Fruit fly (Drosophila melanogaster) whole organism, wandering third instar larva: ENCODE results near the gene CG8135.

Source experiments
- Abd-B ChIP-seq: fragments of >200 bp; optimal IDR thresholded peaks from 2 replicates; lab custom pipeline; 2017; ENCODE audit warnings: missing biosample characterization, missing genetic modification characterization
- CG32264 ChIP-seq: fragments of 200-800 bp; sonication (Bioruptor generic); optimal IDR thresholded peaks from 2 replicates; lab custom pipeline; 2016; ENCODE audit warnings: missing biosample characterization, missing genetic modification characterization
- CG9705 ChIP-seq: fragments of 200-800 bp; sonication (Bioruptor generic); optimal IDR thresholded peaks from 2 replicates; lab custom pipeline; 2018; ENCODE audit warnings: missing biosample characterization, mild to moderate bottlenecking, missing genetic modification characterization
- CrebA ChIP-seq: fragments of 200-800 bp; sonication (Bioruptor generic); optimal IDR thresholded peaks from 2 replicates; lab custom pipeline; 2016; ENCODE audit warnings: missing biosample characterization, mild to moderate bottlenecking, missing genetic modification characterization, borderline replicate concordance
- Dfd ChIP-seq: fragments of >200 bp; optimal IDR thresholded peaks from 2 replicates; lab custom pipeline; 2017; ENCODE audit warnings: missing biosample characterization, missing genetic modification characterization
- Dif ChIP-seq: fragments of 200-275, 200-300 bp; sonication (Bioruptor generic); optimal IDR thresholded peaks from 2 replicates; lab custom pipeline; 2018; ENCODE audit warnings: missing biosample characterization, missing genetic modification characterization; ENCODE audit not compliant: partially characterized antibody
- HLH106 ChIP-seq: fragments of 200-800 bp; optimal IDR thresholded peaks from 3 replicates; lab custom pipeline; 2019; ENCODE audit warnings: missing biosample characterization, mild to moderate bottlenecking, missing genetic modification characterization, moderate library complexity
- Hnf4 ChIP-seq: fragments of 200-800 bp; sonication (Bioruptor generic); optimal IDR thresholded peaks from 2 replicates; lab custom pipeline; 2016; ENCODE audit warnings: missing biosample characterization, mild to moderate bottlenecking, missing genetic modification characterization
- Hr78 ChIP-seq: fragments of >200 bp; optimal IDR thresholded peaks from 2 replicates; lab custom pipeline; 2017; ENCODE audit warnings: missing biosample characterization, missing genetic modification characterization
- Hr83 ChIP-seq: fragments of 200-300 bp; sonication (Bioruptor generic); optimal IDR thresholded peaks from 2 replicates; lab custom pipeline; 2016; ENCODE audit warnings: missing biosample characterization, mild to moderate bottlenecking, missing genetic modification characterization, moderate library complexity; ENCODE audit not compliant: poor library complexity, severe bottlenecking
- Jra ChIP-seq: sonication (Bioruptor generic); optimal IDR thresholded peaks from 2 replicates; lab custom pipeline; 2016; ENCODE audit warnings: missing biosample characterization, missing genetic modification characterization
- Mio ChIP-seq: sonication (Bioruptor generic); optimal IDR thresholded peaks from 2 replicates; lab custom pipeline; 2016; ENCODE audit warnings: missing biosample characterization, missing genetic modification characterization
- Myc ChIP-seq: fragments of >200 bp; optimal IDR thresholded peaks from 2 replicates; lab custom pipeline; 2017
- N ChIP-seq: fragments of >200 bp; optimal IDR thresholded peaks from 2 replicates; lab custom pipeline; 2018; ENCODE audit warnings: missing biosample characterization, missing external identifiers, missing genetic modification characterization
- OdsH ChIP-seq: fragments of 200-800 bp; sonication (Bioruptor generic); optimal IDR thresholded peaks from 2 replicates; lab custom pipeline; 2016; ENCODE audit warnings: missing biosample characterization, mild to moderate bottlenecking, missing genetic modification characterization
- Rel ChIP-seq, 2 experiments: fragments of 200-800 bp; sonication (Bioruptor generic) in 1 of 2; optimal IDR thresholded peaks; 2 replicates in 1 of 2; 3 replicates in 1 of 2; lab custom pipeline; 2016 to 2019; ENCODE audit warnings: mild to moderate bottlenecking in 2 of 2, missing biosample characterization in 2 of 2, missing genetic modification characterization in 2 of 2, moderate library complexity in 1 of 2
- Vsx2 ChIP-seq: fragments of 200-300, 225-300 bp; sonication (Bioruptor generic); optimal IDR thresholded peaks from 2 replicates; lab custom pipeline; 2018; ENCODE audit warnings: missing biosample characterization, missing genetic modification characterization; ENCODE audit not compliant: partially characterized antibody
- br ChIP-seq: fragments of 200-800 bp; sonication (Bioruptor generic); optimal IDR thresholded peaks from 2 replicates; lab custom pipeline; 2016; ENCODE audit warnings: missing biosample characterization, missing genetic modification characterization
- brk ChIP-seq: fragments of 200-800 bp; sonication (Bioruptor generic); optimal IDR thresholded peaks from 2 replicates; lab custom pipeline; 2016; ENCODE audit warnings: missing biosample characterization, mild to moderate bottlenecking, missing genetic modification characterization
- dl ChIP-seq, 2 experiments: fragments of 175-275, 200-275 bp in 1 of 2; fragments of 200-275 bp in 1 of 2; sonication (Bioruptor generic); optimal IDR thresholded peaks; lab custom pipeline; 2018; ENCODE audit warnings: mild to moderate bottlenecking in 2 of 2, missing biosample characterization in 2 of 2, missing genetic modification characterization in 2 of 2, moderate library complexity in 2 of 2; ENCODE audit not compliant: partially characterized antibody in 2 of 2, insufficient read depth in 1 of 2
- dmrt93B ChIP-seq: fragments of 200-800 bp; sonication (Bioruptor generic); optimal IDR thresholded peaks from 2 replicates; lab custom pipeline; 2018; ENCODE audit warnings: missing biosample characterization, mild to moderate bottlenecking, missing genetic modification characterization
- dsf ChIP-seq: sonication (Bioruptor generic); optimal IDR thresholded peaks from 2 replicates; lab custom pipeline; 2016; ENCODE audit warnings: missing biosample characterization, missing genetic modification characterization, borderline replicate concordance
- ey ChIP-seq: fragments of 200-800 bp; sonication (Bioruptor generic); optimal IDR thresholded peaks from 2 replicates; lab custom pipeline; 2016; ENCODE audit warnings: missing biosample characterization, missing genetic modification characterization
- foxo ChIP-seq, 2 experiments: fragments of 200-800 bp; sonication (Bioruptor generic); optimal IDR thresholded peaks; 2 replicates in 1 of 2; 3 replicates in 1 of 2; lab custom pipeline; 2016 to 2017; ENCODE audit warnings: missing biosample characterization in 2 of 2, missing genetic modification characterization in 2 of 2
- fru ChIP-seq: fragments of 200-800 bp; sonication (Bioruptor generic); optimal IDR thresholded peaks from 3 replicates; lab custom pipeline; 2016; ENCODE audit warnings: missing biosample characterization, mild to moderate bottlenecking, missing genetic modification characterization
- h ChIP-seq: fragments of 200-800 bp; sonication (Bioruptor generic); optimal IDR thresholded peaks from 3 replicates; lab custom pipeline; 2016; ENCODE audit warnings: missing biosample characterization, mild to moderate bottlenecking, missing genetic modification characterization
- jim ChIP-seq: fragments of 175-275, 200-325 bp; sonication (Bioruptor generic); optimal IDR thresholded peaks from 2 replicates; lab custom pipeline; 2016; ENCODE audit warnings: missing biosample characterization, mild to moderate bottlenecking, missing genetic modification characterization
- lola ChIP-seq: fragments of >200 bp; optimal IDR thresholded peaks from 2 replicates; lab custom pipeline; 2017; ENCODE audit warnings: missing biosample characterization, missing genetic modification characterization
- pan ChIP-seq: fragments of >200 bp; optimal IDR thresholded peaks from 2 replicates; lab custom pipeline; 2017
- psq ChIP-seq: fragments of 200-800 bp; sonication (Bioruptor generic); optimal IDR thresholded peaks from 3 replicates; lab custom pipeline; 2017; ENCODE audit warnings: missing biosample characterization, mild to moderate bottlenecking, missing genetic modification characterization, moderate library complexity
- rgr ChIP-seq: fragments of 200-800 bp; sonication (Bioruptor generic); optimal IDR thresholded peaks from 3 replicates; lab custom pipeline; 2016; ENCODE audit warnings: missing biosample characterization, mild to moderate bottlenecking, missing genetic modification characterization
- sage ChIP-seq: fragments of 200-800 bp; sonication (Bioruptor generic); optimal IDR thresholded peaks from 2 replicates; lab custom pipeline; 2016; ENCODE audit warnings: missing biosample characterization, mild to moderate bottlenecking, missing genetic modification characterization
- sv ChIP-seq: fragments of 200-800 bp; sonication (Bioruptor generic); optimal IDR thresholded peaks from 3 replicates; lab custom pipeline; 2016; ENCODE audit warnings: missing biosample characterization, missing genetic modification characterization
- tai ChIP-seq: sonication (Bioruptor generic); optimal IDR thresholded peaks from 2 replicates; lab custom pipeline; 2016; ENCODE audit warnings: missing biosample characterization, missing genetic modification characterization
- usp ChIP-seq: fragments of >200 bp; optimal IDR thresholded peaks from 2 replicates; lab custom pipeline; 2017; ENCODE audit warnings: missing biosample characterization, missing genetic modification characterization
- woc ChIP-seq: sonication (Bioruptor generic); optimal IDR thresholded peaks from 2 replicates; lab custom pipeline; 2016; ENCODE audit warnings: missing biosample characterization, mild to moderate bottlenecking, missing genetic modification characterization

The CG8135 gene

DNA sequence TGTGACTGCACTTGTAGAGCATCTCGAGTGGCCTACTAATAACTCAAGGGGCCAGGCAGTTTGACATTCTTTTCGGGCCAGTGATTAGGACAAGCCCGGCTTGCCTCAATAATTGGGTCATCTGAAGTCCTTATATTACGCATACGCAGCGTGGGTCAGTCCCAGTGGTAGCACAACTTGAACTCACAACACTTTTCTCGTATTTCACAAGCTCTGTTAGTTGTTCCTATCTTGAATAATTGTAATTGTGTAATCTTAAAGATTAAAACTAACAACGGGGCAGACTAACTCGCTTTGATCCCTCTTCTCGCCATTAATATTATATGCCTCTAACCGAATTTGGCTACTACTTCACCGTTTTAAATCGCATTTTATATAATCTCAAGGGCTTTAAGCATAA, 31.7 kb downstream of the CG8135 start:
- TF ChIP-seq sv: no peak
- TF ChIP-seq Dif (GFP tag; lab: Kevin White, UChicago): no peak
- TF ChIP-seq sage: no peak
- no peak for TF ChIP-seq Jra (GFP tag; lab: Kevin White, UChicago)
- no peak for TF ChIP-seq HLH106 (tag; lab: Kevin White, UChicago)
- TF ChIP-seq brk (GFP tag; lab: Kevin White, UChicago): no peak
- TF ChIP-seq pan (lab: Kevin White, UChicago): no peak

DNA sequence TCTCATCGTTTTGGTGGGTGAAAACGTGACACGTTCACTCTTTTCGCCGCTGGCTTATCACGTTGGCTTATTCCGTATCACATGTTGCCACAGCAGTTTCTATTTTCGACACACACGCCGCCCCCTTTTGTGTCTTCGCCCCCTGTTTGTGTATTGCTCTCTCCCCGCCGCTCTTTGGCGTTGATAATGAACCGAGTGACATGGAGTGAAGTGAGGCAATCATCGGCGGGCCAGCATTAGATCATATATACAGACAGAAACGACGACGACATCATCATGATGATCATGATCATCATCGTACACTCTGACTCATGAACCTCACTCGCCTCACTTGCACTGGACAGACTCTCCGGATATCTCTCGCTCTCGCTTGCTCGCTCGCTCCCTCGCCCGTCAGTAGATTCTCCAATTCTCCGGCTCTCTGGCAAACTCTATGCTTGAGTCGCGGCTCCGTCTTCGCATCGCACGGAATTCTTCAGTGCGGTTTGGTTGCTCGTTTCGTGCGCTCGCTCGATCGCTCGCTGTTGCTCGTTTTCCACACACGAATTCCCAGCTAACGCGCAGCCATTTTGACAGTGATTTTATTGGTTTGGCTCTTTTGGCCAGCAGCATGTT, 32.3 kb downstream of the CG8135 start:
- TF ChIP-seq Jra (GFP tag; lab: Kevin White, UChicago) (peak; percentile 9), dl (GFP tag; optimal IDR thresholded peaks at IDR 0.05; lab: Kevin White, UChicago; ENCODE audit: insufficient read depth in 1 of 2, partially characterized antibody in 2 of 2) (peak; percentile 88 to 93), Dif (GFP tag; lab: Kevin White, UChicago) (peak; percentile 96), psq (GFP tag; lab: Kevin White, UChicago) (peak; percentile 31), OdsH (peak; percentile 8), foxo (GFP tag; optimal IDR thresholded peaks at IDR 0.05; lab: Kevin White, UChicago) (peak in 1 of 2 experiments; percentile 17), Vsx2 (peak; percentile 60), CrebA (peak; percentile 27), Hr83 (GFP tag; lab: Kevin White, UChicago) (peak; percentile 20), h (peak; percentile 34), Myc (lab: Kevin White, UChicago) (no peak), br (GFP tag; lab: Kevin White, UChicago) (no peak), fru (GFP tag; lab: Kevin White, UChicago) (no peak)

DNA sequence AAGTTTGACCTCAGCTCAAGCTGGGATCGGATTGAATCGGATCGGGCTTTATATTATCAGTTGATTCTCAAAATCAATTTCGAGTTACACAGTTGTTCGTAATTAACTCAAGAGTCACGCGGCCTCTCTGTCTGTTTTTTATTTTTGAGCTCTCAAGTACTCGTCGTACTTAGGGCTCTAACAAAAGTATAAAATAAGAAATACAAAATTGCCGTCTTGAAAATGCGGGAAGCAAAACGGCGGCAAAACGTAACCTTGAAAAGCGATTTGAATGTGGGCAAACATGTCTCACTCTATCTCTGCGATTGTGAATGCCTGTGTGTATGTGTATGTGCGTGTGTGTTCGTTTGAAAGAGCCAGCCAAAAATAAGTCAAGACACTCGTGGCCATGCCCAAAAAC, 33.4 kb downstream of the CG8135 start:
- TF ChIP-seq dl (GFP tag; optimal IDR thresholded peaks at IDR 0.05; lab: Kevin White, UChicago; ENCODE audit: insufficient read depth in 1 of 2, partially characterized antibody in 2 of 2): no peak
- TF ChIP-seq CG32264: no peak
- TF ChIP-seq rgr (GFP tag; lab: Kevin White, UChicago): no peak
- TF ChIP-seq Abd-B: no peak
- no peak for TF ChIP-seq br (GFP tag; lab: Kevin White, UChicago)
- TF ChIP-seq tai (GFP tag; lab: Kevin White, UChicago): no peak
- TF ChIP-seq usp: no peak
- no peak for TF ChIP-seq N
- TF ChIP-seq CG9705 (GFP tag; lab: Kevin White, UChicago): no peak
- TF ChIP-seq Hr83 (GFP tag; lab: Kevin White, UChicago): no peak
- TF ChIP-seq brk (GFP tag; lab: Kevin White, UChicago): no peak
- no peak for TF ChIP-seq OdsH
- no peak for TF ChIP-seq jim (GFP tag; lab: Kevin White, UChicago)
- TF ChIP-seq Hr78: no peak
- no peak for TF ChIP-seq Jra (GFP tag; lab: Kevin White, UChicago)
- no peak for TF ChIP-seq Hnf4 (GFP tag; lab: Kevin White, UChicago)
- no peak for TF ChIP-seq woc (GFP tag; lab: Kevin White, UChicago)

DNA sequence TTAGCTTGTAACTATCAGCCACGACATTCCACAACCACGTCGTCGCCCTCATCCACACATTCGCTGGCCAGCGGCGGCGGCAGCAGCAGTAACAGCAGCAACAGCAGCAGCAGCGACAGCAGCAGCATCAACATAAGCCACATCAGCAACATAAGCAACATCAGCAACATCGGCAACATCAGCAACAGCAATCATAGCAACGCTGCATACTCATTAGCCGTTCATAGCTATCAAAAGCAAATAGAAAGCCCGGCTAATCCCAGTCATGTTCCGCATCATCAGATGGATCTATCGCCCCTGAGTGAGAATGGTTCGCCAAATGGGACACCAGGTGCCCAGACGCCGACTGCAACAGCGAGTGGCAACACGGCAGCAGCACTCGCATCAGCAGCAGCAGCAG, 36.9 kb downstream of the CG8135 start:
- TF ChIP-seq HLH106 (tag; lab: Kevin White, UChicago): no peak
- TF ChIP-seq woc (GFP tag; lab: Kevin White, UChicago): no peak
- no peak for TF ChIP-seq h
- peak; percentile 95 for TF ChIP-seq Dfd
- TF ChIP-seq dsf (GFP tag; lab: Kevin White, UChicago): no peak
- TF ChIP-seq Vsx2: no peak
- TF ChIP-seq sage: no peak

DNA sequence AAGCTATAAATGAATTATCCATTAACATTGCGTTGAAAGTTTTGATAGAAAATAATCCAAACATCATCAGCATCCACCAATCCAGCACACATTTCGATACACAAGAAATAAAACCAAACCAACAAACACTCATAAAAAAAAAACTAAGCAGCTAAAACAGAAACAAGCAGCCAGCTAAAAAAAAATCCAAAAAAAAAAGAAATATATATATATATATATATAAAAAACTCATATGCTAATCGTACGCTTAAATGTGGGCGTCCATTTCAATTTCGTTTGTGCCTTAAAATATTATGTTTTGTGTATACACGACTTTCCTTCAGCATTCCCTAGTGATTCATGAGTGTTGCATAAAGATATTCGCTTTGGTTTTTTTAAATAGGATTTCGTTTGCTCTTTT, 37.8 kb downstream of the CG8135 start:
- TF ChIP-seq tai (GFP tag; lab: Kevin White, UChicago) (no peak), CG9705 (GFP tag; lab: Kevin White, UChicago) (no peak), N (no peak), sv (no peak), foxo (GFP tag; optimal IDR thresholded peaks at IDR 0.05; lab: Kevin White, UChicago) (no peak), Hnf4 (GFP tag; lab: Kevin White, UChicago) (no peak), dmrt93B (no peak), fru (GFP tag; lab: Kevin White, UChicago) (no peak), br (GFP tag; lab: Kevin White, UChicago) (no peak), Rel (GFP tag; optimal IDR thresholded peaks at IDR 0.05; lab: Kevin White, UChicago) (no peak), Rel (tag; optimal IDR thresholded peaks at IDR 0.05; lab: Kevin White, UChicago) (no peak), lola (no peak), Dfd (no peak), ey (GFP tag; lab: Kevin White, UChicago) (no peak), Abd-B (no peak), Jra (GFP tag; lab: Kevin White, UChicago) (no peak), jim (GFP tag; lab: Kevin White, UChicago) (no peak), Mio (GFP tag; lab: Kevin White, UChicago) (no peak)
